Fruit fly (Drosophila melanogaster) whole organism, embryonic: ENCODE results near the gene Tsf2.
A peak's percentile ranks its signal among the peaks of the same experiment; 100 is the strongest.

ENCODE experiments used
- Abd-B ChIP-seq: fragments of 200-800 bp; sonication (Bioruptor generic); optimal IDR thresholded peaks from 2 replicates; lab custom pipeline; 2018; ENCODE audit warnings: missing biosample characterization, mild to moderate bottlenecking, missing genetic modification characterization, moderate library complexity
- Adf1 ChIP-seq: fragments of 200-800 bp; sonication (Bioruptor generic); IDR thresholded peaks from 2 replicates; pipeline ENCODE4 v1.3.6; 2022; ENCODE audit warnings: missing biosample characterization, missing genetic modification characterization
- Atf3 ChIP-seq: fragments of 200-800 bp; sonication (Bioruptor generic); optimal IDR thresholded peaks from 3 replicates; lab custom pipeline; 2016; ENCODE audit warnings: missing biosample characterization, missing genetic modification characterization
- CG10209 ChIP-seq: fragments of 200-800 bp; sonication (Bioruptor generic); optimal IDR thresholded peaks from 3 replicates; lab custom pipeline; 2017; ENCODE audit warnings: missing biosample characterization, mild to moderate bottlenecking, missing genetic modification characterization, missing genetic modification reagents
- CG10431 ChIP-seq: fragments of 200-800 bp; sonication (Bioruptor generic); optimal IDR thresholded peaks from 3 replicates; lab custom pipeline; 2018; ENCODE audit warnings: missing biosample characterization, mild to moderate bottlenecking, missing genetic modification characterization
- CG12769 ChIP-seq: fragments of 200-800 bp; sonication (Bioruptor generic); optimal IDR thresholded peaks from 2 replicates; lab custom pipeline; 2019; ENCODE audit warnings: missing biosample characterization, mild to moderate bottlenecking, missing genetic modification characterization, moderate library complexity
- CG14050 ChIP-seq: fragments of 200-800 bp; sonication (Bioruptor generic); IDR thresholded peaks from 3 replicates; pipeline ENCODE4 v1.3.6; 2022; ENCODE audit warnings: missing biosample characterization, missing genetic modification characterization
- CG16779 ChIP-seq: fragments of 200-800 bp; sonication (Bioruptor generic); IDR thresholded peaks from 2 replicates; pipeline ENCODE4 v1.3.6; 2022; ENCODE audit warnings: missing biosample characterization, missing genetic modification characterization
- CG17385 ChIP-seq: fragments of 200-800 bp; sonication (Bioruptor generic); optimal IDR thresholded peaks from 3 replicates; lab custom pipeline; 2018; ENCODE audit warnings: missing biosample characterization, mild to moderate bottlenecking, missing genetic modification characterization
- CG17912 ChIP-seq: fragments of 200-800 bp; sonication (Bioruptor generic); optimal IDR thresholded peaks from 2 replicates; lab custom pipeline; 2018; ENCODE audit warnings: missing biosample characterization, mild to moderate bottlenecking, missing genetic modification characterization
- CG18476 ChIP-seq: fragments of 200-800 bp; sonication (Bioruptor generic); optimal IDR thresholded peaks from 2 replicates; lab custom pipeline; 2016; ENCODE audit warnings: missing biosample characterization, mild to moderate bottlenecking, missing genetic modification characterization
- CG2120 ChIP-seq: fragments of 200-800 bp; sonication (Bioruptor generic); optimal IDR thresholded peaks from 3 replicates; lab custom pipeline; 2016; ENCODE audit warnings: missing biosample characterization, missing genetic modification characterization
- CG2889 ChIP-seq: fragments of 200-800 bp; sonication (Bioruptor generic); IDR thresholded peaks from 3 replicates; pipeline ENCODE4 v1.3.6; 2022; ENCODE audit warnings: missing biosample characterization, missing genetic modification characterization
- CG34376 ChIP-seq: fragments of 200-800 bp; sonication (Bioruptor generic); optimal IDR thresholded peaks from 2 replicates; lab custom pipeline; 2018; ENCODE audit warnings: missing biosample characterization, mild to moderate bottlenecking, missing genetic modification characterization
- CG4730 ChIP-seq: fragments of 200-800 bp; sonication (Bioruptor generic); IDR thresholded peaks from 2 replicates; pipeline ENCODE4 v1.3.6; 2022; ENCODE audit warnings: missing biosample characterization, missing genetic modification characterization
- CG6654 ChIP-seq: fragments of 200-800 bp; sonication (Bioruptor generic); optimal IDR thresholded peaks from 2 replicates; lab custom pipeline; 2017; ENCODE audit warnings: missing biosample characterization, mild to moderate bottlenecking, missing genetic modification characterization
- CG7372 ChIP-seq: fragments of 200-800 bp; sonication (Bioruptor generic); IDR thresholded peaks from 2 replicates; pipeline ENCODE4 v1.3.6; 2022; ENCODE audit warnings: missing biosample characterization, missing genetic modification characterization
- CG8290 ChIP-seq, 3 experiments: fragments of 200-800 bp; sonication (Bioruptor generic); optimal IDR thresholded peaks; 2 replicates each; lab custom pipeline; 2016 to 2019; ENCODE audit warnings: missing biosample characterization in 3 of 3, missing genetic modification characterization in 3 of 3, mild to moderate bottlenecking in 2 of 3, moderate library complexity in 1 of 3
- CoRest ChIP-seq: fragments of 200-800 bp; sonication (Bioruptor generic); optimal IDR thresholded peaks from 3 replicates; lab custom pipeline; 2018; ENCODE audit warnings: missing biosample characterization, mild to moderate bottlenecking, missing genetic modification characterization, moderate library complexity
- CrebB ChIP-seq: fragments of 200-800 bp; sonication (Bioruptor generic); optimal IDR thresholded peaks from 3 replicates; lab custom pipeline; 2018; ENCODE audit warnings: missing biosample characterization, mild to moderate bottlenecking, missing genetic modification characterization
- Dip3 ChIP-seq: fragments of 200-800 bp; sonication (Bioruptor generic); optimal IDR thresholded peaks from 3 replicates; lab custom pipeline; 2016; ENCODE audit warnings: missing biosample characterization, missing genetic modification characterization
- Doc2 ChIP-seq: fragments of 200-800 bp; sonication (Bioruptor generic); IDR thresholded peaks from 2 replicates; pipeline ENCODE4 v1.3.6; 2022; ENCODE audit warnings: missing biosample characterization, missing genetic modification characterization
- Fer1 ChIP-seq: fragments of 200-800 bp; sonication (Bioruptor generic); optimal IDR thresholded peaks from 2 replicates; lab custom pipeline; 2017; ENCODE audit warnings: missing biosample characterization, mild to moderate bottlenecking, missing genetic modification characterization
- Hr78 ChIP-seq, 2 experiments: fragments of 200-800 bp in 1 of 2; fragments of >200 bp in 1 of 2; sonication (Bioruptor generic) in 1 of 2; optimal IDR thresholded peaks; 2 replicates each; lab custom pipeline; 2017 to 2019; ENCODE audit warnings: missing biosample characterization in 2 of 2, missing genetic modification characterization in 2 of 2, mild to moderate bottlenecking in 1 of 2, moderate library complexity in 1 of 2
- MTF-1 ChIP-seq: fragments of 200-800 bp; sonication (Bioruptor generic); optimal IDR thresholded peaks from 2 replicates; lab custom pipeline; 2018; ENCODE audit warnings: missing biosample characterization, mild to moderate bottlenecking, missing genetic modification characterization, borderline replicate concordance
- PHDP ChIP-seq: fragments of 200-800 bp; sonication (Bioruptor generic); optimal IDR thresholded peaks from 3 replicates; lab custom pipeline; 2018; ENCODE audit warnings: missing biosample characterization, mild to moderate bottlenecking, missing genetic modification characterization, moderate library complexity
- Sox102F ChIP-seq: fragments of 200-800 bp; sonication (Bioruptor generic); optimal IDR thresholded peaks from 2 replicates; lab custom pipeline; 2018; ENCODE audit warnings: missing biosample characterization, mild to moderate bottlenecking, missing genetic modification characterization, moderate library complexity
- bigmax ChIP-seq: fragments of 200-800 bp; sonication (Bioruptor generic); optimal IDR thresholded peaks from 2 replicates; lab custom pipeline; 2018; ENCODE audit warnings: missing biosample characterization, mild to moderate bottlenecking, missing genetic modification characterization
- cato ChIP-seq: fragments of 200-800 bp; sonication (Bioruptor generic); optimal IDR thresholded peaks from 2 replicates; lab custom pipeline; 2016; ENCODE audit warnings: missing biosample characterization, missing genetic modification characterization, borderline replicate concordance
- caup ChIP-seq: fragments of 200-800 bp; sonication (Bioruptor generic); optimal IDR thresholded peaks from 3 replicates; lab custom pipeline; 2017; ENCODE audit warnings: missing biosample characterization, mild to moderate bottlenecking, missing genetic modification characterization, moderate library complexity; ENCODE audit not compliant: severe bottlenecking
- chm ChIP-seq: fragments of 200-800 bp; sonication (Bioruptor generic); IDR thresholded peaks from 2 replicates; pipeline ENCODE4 v1.3.6; 2022; ENCODE audit warnings: missing biosample characterization, missing genetic modification characterization
- ci ChIP-seq: fragments of 200-800 bp; sonication (Bioruptor generic); IDR thresholded peaks from 3 replicates; pipeline ENCODE4 v1.3.6; 2022; ENCODE audit warnings: missing biosample characterization, missing genetic modification characterization
- disco-r ChIP-seq: fragments of 200-800 bp; sonication (Bioruptor generic); optimal IDR thresholded peaks from 2 replicates; lab custom pipeline; 2016; ENCODE audit warnings: missing biosample characterization, missing genetic modification characterization
- en ChIP-seq: fragments of 200-800 bp; sonication (Bioruptor generic); optimal IDR thresholded peaks from 2 replicates; lab custom pipeline; 2016; ENCODE audit warnings: missing biosample characterization, missing genetic modification characterization
- gce ChIP-seq: fragments of 200-800 bp; sonication (Bioruptor generic); IDR thresholded peaks from 3 replicates; pipeline ENCODE4 v1.3.6; 2022; ENCODE audit warnings: missing biosample characterization, missing genetic modification characterization
- gem ChIP-seq: fragments of 200-800 bp; sonication (Bioruptor generic); optimal IDR thresholded peaks from 2 replicates; lab custom pipeline; 2019; ENCODE audit warnings: missing biosample characterization, mild to moderate bottlenecking, missing genetic modification characterization, moderate library complexity
- gt ChIP-seq: fragments of 200-800 bp; sonication (Bioruptor generic); IDR thresholded peaks from 2 replicates; pipeline ENCODE4 v1.3.6; 2022; ENCODE audit warnings: missing biosample characterization, missing genetic modification characterization
- hb ChIP-seq: fragments of 200-800 bp; sonication (Bioruptor generic); IDR thresholded peaks from 3 replicates; pipeline ENCODE4 v1.3.6; 2022; ENCODE audit warnings: missing biosample characterization, missing genetic modification characterization; ENCODE audit not compliant: partially characterized antibody
- nau ChIP-seq: fragments of 200-800 bp; sonication (Bioruptor generic); optimal IDR thresholded peaks from 3 replicates; lab custom pipeline; 2017; ENCODE audit warnings: missing biosample characterization, mild to moderate bottlenecking, missing genetic modification characterization, missing genetic modification reagents
- nerfin-1 ChIP-seq: fragments of 200-800 bp; sonication (Bioruptor generic); optimal IDR thresholded peaks from 3 replicates; lab custom pipeline; 2019; ENCODE audit warnings: missing biosample characterization, mild to moderate bottlenecking, missing genetic modification characterization, moderate library complexity
- otp ChIP-seq: fragments of 200-800 bp; sonication (Bioruptor generic); IDR thresholded peaks from 3 replicates; pipeline ENCODE4, ENCODE4 v1.3.6; 2022; ENCODE audit warnings: missing biosample characterization, missing genetic modification characterization
- sna ChIP-seq: fragments of 200-800 bp; sonication (Bioruptor generic); IDR thresholded peaks from 2 replicates; pipeline ENCODE4 v1.3.6; 2022; ENCODE audit warnings: missing biosample characterization, missing genetic modification characterization; ENCODE audit not compliant: partially characterized antibody
- tup ChIP-seq: fragments of 200-800 bp; sonication (Bioruptor generic); optimal IDR thresholded peaks from 2 replicates; lab custom pipeline; 2016; ENCODE audit warnings: missing biosample characterization, mild to moderate bottlenecking, missing genetic modification characterization, moderate library complexity
- vnd ChIP-seq: fragments of 200-800 bp; sonication (Bioruptor generic); IDR thresholded peaks from 3 replicates; pipeline ENCODE4 v1.3.6; 2022; ENCODE audit warnings: missing biosample characterization, missing genetic modification characterization; ENCODE audit not compliant: partially characterized antibody
- wek ChIP-seq: fragments of 200-800 bp; sonication (Bioruptor generic); optimal IDR thresholded peaks from 3 replicates; lab custom pipeline; 2018; ENCODE audit warnings: missing biosample characterization, mild to moderate bottlenecking, missing genetic modification characterization, moderate library complexity
- z ChIP-seq: fragments of 200-800 bp; sonication (Bioruptor generic); IDR thresholded peaks from 3 replicates; pipeline ENCODE4 v1.3.6; 2022; ENCODE audit warnings: missing biosample characterization, missing genetic modification characterization
- zen ChIP-seq: fragments of 200-800 bp; sonication (Bioruptor generic); optimal IDR thresholded peaks from 3 replicates; lab custom pipeline; 2018; ENCODE audit warnings: missing biosample characterization, mild to moderate bottlenecking, missing genetic modification characterization, moderate library complexity
- zf30C ChIP-seq: fragments of 200-800 bp; sonication (Bioruptor generic); optimal IDR thresholded peaks from 3 replicates; lab custom pipeline; 2018; ENCODE audit warnings: missing biosample characterization, mild to moderate bottlenecking, missing genetic modification characterization

The Tsf2 gene

dm6 chr3L:12533392-12534070, at the start of gene Tsf2, which contains the start of gene CG34242:
TSS of gene Tsf2 (minus strand) at chr3L:12533724.
TSS of gene CG34242 (plus strand) at chr3L:12533996.
- TF ChIP-seq CoRest (tag; lab: Kevin White, UChicago), result peak; percentile 67
- TF ChIP-seq CG14050 (GFP tag; lab: Robert Waterston, UW), result no peak
- TF ChIP-seq CG2889 (GFP tag; lab: Robert Waterston, UW), result no peak
- TF ChIP-seq gce (GFP tag; lab: Robert Waterston, UW), result peak; percentile 94
- no peak for TF ChIP-seq CG34376 (GFP tag; lab: Kevin White, UChicago)
- TF ChIP-seq Atf3, result no peak
- peak; percentile 51 for TF ChIP-seq nau (GFP tag; lab: Kevin White, UChicago)
- TF ChIP-seq CG4730 (GFP tag; lab: Robert Waterston, UW), result peak; percentile 95
- TF ChIP-seq CG18476 (GFP tag; lab: Kevin White, UChicago), result no peak
- TF ChIP-seq en (GFP tag; lab: Kevin White, UChicago), result no peak
- TF ChIP-seq disco-r (GFP tag; lab: Kevin White, UChicago), result no peak
- TF ChIP-seq CG16779 (GFP tag; lab: Robert Waterston, UW), result no peak
- peak; percentile 52; the same call in 1 of the 2 replicates for TF ChIP-seq Doc2 (GFP tag; lab: Robert Waterston, UW)
- TF ChIP-seq CG17385 (GFP tag; lab: Kevin White, UChicago), result peak; percentile 25
- peak; percentile 0 for TF ChIP-seq CG2120 (GFP tag; lab: Kevin White, UChicago)
- peak; percentile 34 for TF ChIP-seq Dip3
- no peak for TF ChIP-seq ci (GFP tag; lab: Robert Waterston, UW)
- TF ChIP-seq wek (GFP tag; lab: Kevin White, UChicago), result no peak
- peak; percentile 55 for TF ChIP-seq gt
- no peak for TF ChIP-seq CG10431
- peak; percentile 72 for TF ChIP-seq Fer1
- TF ChIP-seq hb (GFP tag; lab: Robert Waterston, UW), result no peak
- peak; percentile 81 for TF ChIP-seq gem
- no peak for TF ChIP-seq CrebB (tag; lab: Kevin White, UChicago)
- peak; percentile 4 for TF ChIP-seq CG10209 (GFP tag; lab: Kevin White, UChicago)
- TF ChIP-seq cato (GFP tag; lab: Kevin White, UChicago), result no peak
- no peak for TF ChIP-seq Adf1
- no peak for TF ChIP-seq bigmax (GFP tag; lab: Kevin White, UChicago)
- no peak for TF ChIP-seq CG12769 (tag; lab: Kevin White, UChicago)
- peak; percentile 80 for TF ChIP-seq nerfin-1 (tag; lab: Kevin White, UChicago)
- TF ChIP-seq PHDP, result peak; percentile 6
- peak; percentile 60 for TF ChIP-seq tup (GFP tag; lab: Kevin White, UChicago)
- TF ChIP-seq sna (GFP tag; lab: Robert Waterston, UW), result no peak
- TF ChIP-seq CG7372 (GFP tag; lab: Robert Waterston, UW), result peak; percentile 61; the same call in 1 of the 2 replicates
- TF ChIP-seq CG6654 (GFP tag; lab: Kevin White, UChicago), result peak; percentile 49
- TF ChIP-seq chm (GFP tag; lab: Robert Waterston, UW), result no peak
- TF ChIP-seq Sox102F (GFP tag; lab: Kevin White, UChicago), result no peak
- no peak for TF ChIP-seq CG17912 (GFP tag; lab: Kevin White, UChicago)
- no peak for TF ChIP-seq vnd (GFP tag; lab: Robert Waterston, UW)
- no peak for TF ChIP-seq z
- TF ChIP-seq zf30C (GFP tag; lab: Kevin White, UChicago), result no peak
- TF ChIP-seq otp (GFP tag; lab: Robert Waterston, UW), result peak; percentile 72; the same call in 1 of the 3 replicates
- TF ChIP-seq zen (tag; lab: Kevin White, UChicago), result peak; percentile 86
- TF ChIP-seq MTF-1 (GFP tag; lab: Kevin White, UChicago), result peak; percentile 39
- no peak for TF ChIP-seq Abd-B (GFP tag; lab: Kevin White, UChicago)
- peak; percentile 66 for TF ChIP-seq caup (GFP tag; lab: Kevin White, UChicago)
- no peak for TF ChIP-seq Hr78 (GFP tag; optimal IDR thresholded peaks at IDR 0.05; lab: Kevin White, UChicago)
- no peak for TF ChIP-seq CG8290 (GFP tag; optimal IDR thresholded peaks at IDR 0.05; lab: Kevin White, UChicago)
- TF ChIP-seq CG8290 (tag; optimal IDR thresholded peaks at IDR 0.05; lab: Kevin White, UChicago), result no peak
